Fruit fly (Drosophila melanogaster): Measurements from ENCODE around the gene gukh.
A peak's percentile ranks its signal among the peaks of the same experiment; 100 is the strongest.

gukh gene

dm6 chr3R:19044638-19045037 is 60.8 kb downstream of the gukh start:
- TF ChIP-seq CG11762 (GFP tag; optimal IDR thresholded peaks at IDR 0.05; ENCODE audit: insufficient read depth): no peak
- no peak for TF ChIP-seq fkh (GFP tag; optimal IDR thresholded peaks at IDR 0.05)
- TF ChIP-seq dac (GFP tag; optimal IDR thresholded peaks at IDR 0.05): no peak
- TF ChIP-seq CG11902 (GFP tag; optimal IDR thresholded peaks at IDR 0.05): no peak
- no peak for TF ChIP-seq CG8319 (GFP tag; optimal IDR thresholded peaks at IDR 0.05)
- no peak for TF ChIP-seq CG6854 (GFP tag; optimal IDR thresholded peaks at IDR 0.05)
- TF ChIP-seq esn (GFP tag; optimal IDR thresholded peaks at IDR 0.05): no peak
- no peak for TF ChIP-seq Eip78C (GFP tag)
- TF ChIP-seq CG4318 (GFP tag; optimal IDR thresholded peaks at IDR 0.05): no peak
- no peak for TF ChIP-seq CG3032 (tag; optimal IDR thresholded peaks at IDR 0.05)
- TF ChIP-seq Ets21C (GFP tag; optimal IDR thresholded peaks at IDR 0.05): no peak
- TF ChIP-seq CG1621 (tag; optimal IDR thresholded peaks at IDR 0.05): no peak
- no peak for TF ChIP-seq Ets96B (tag; optimal IDR thresholded peaks at IDR 0.05)
- TF ChIP-seq eg (GFP tag; IDR thresholded peaks at IDR 0.05): no peak
- TF ChIP-seq Blimp-1 (GFP tag; optimal IDR thresholded peaks at IDR 0.05): no peak
- no peak for TF ChIP-seq ss (GFP tag; optimal IDR thresholded peaks at IDR 0.05)
- no peak for TF ChIP-seq lz (GFP tag; optimal IDR thresholded peaks at IDR 0.05)
- no peak for TF ChIP-seq CG32006 (GFP tag; optimal IDR thresholded peaks at IDR 0.05)
- TF ChIP-seq spab (GFP tag; optimal IDR thresholded peaks at IDR 0.05): no peak

DNA sequence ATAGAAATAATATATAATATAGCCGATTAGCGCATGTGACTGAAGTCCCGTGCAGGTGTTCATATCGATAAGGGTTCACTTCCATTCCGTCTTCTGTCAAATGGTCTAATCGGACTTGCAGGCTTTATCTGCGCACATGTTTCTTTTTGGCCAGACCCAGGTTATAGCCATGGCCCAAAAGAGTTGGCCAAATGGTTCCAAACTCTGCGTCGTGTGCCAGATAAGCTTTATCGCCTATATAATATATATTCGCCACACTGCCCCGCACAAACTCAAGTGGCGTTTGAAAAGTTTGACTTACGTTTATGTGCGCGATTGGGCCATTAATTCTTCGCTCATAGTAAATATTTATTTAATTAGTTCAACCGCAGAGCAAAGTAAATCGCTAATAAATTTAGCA is 67.4 kb downstream of the gukh start:
- TF ChIP-seq vri (GFP tag; optimal IDR thresholded peaks at IDR 0.05) (peak; percentile 67), Hr4 (GFP tag; optimal IDR thresholded peaks at IDR 0.05) (no peak)

dm6 chr3R:19052475-19052874 is 68.7 kb downstream of the gukh start:
- TF ChIP-seq CG34406 (GFP tag; optimal IDR thresholded peaks at IDR 0.05) (no peak), CG10669 (GFP tag; optimal IDR thresholded peaks at IDR 0.05) (no peak), fd85E (GFP tag; optimal IDR thresholded peaks at IDR 0.05) (no peak), CG31627 (GFP tag; optimal IDR thresholded peaks at IDR 0.05) (no peak), CG6792 (GFP tag; optimal IDR thresholded peaks at IDR 0.05) (no peak), Ets96B (tag; optimal IDR thresholded peaks at IDR 0.05) (no peak), Eip75B (GFP tag; optimal IDR thresholded peaks at IDR 0.05) (no peak), vri (GFP tag; optimal IDR thresholded peaks at IDR 0.05) (no peak), Sox14 (GFP tag; optimal IDR thresholded peaks at IDR 0.05) (no peak), CG1621 (tag; optimal IDR thresholded peaks at IDR 0.05) (no peak), salr (GFP tag; optimal IDR thresholded peaks at IDR 0.05) (no peak), topi (GFP tag; optimal IDR thresholded peaks at IDR 0.05) (no peak), fd59A (GFP tag; optimal IDR thresholded peaks at IDR 0.05) (no peak), CG8632 (GFP tag; optimal IDR thresholded peaks at IDR 0.05) (no peak), CG11902 (GFP tag; optimal IDR thresholded peaks at IDR 0.05) (no peak), OdsH (GFP tag; optimal IDR thresholded peaks at IDR 0.05) (no peak), Ets21C (GFP tag; optimal IDR thresholded peaks at IDR 0.05) (no peak)

- TF ChIP-seq Eip78C (GFP tag) (peak; percentile 30), Met (GFP tag; optimal IDR thresholded peaks at IDR 0.05) (peak; percentile 39), vri (GFP tag; optimal IDR thresholded peaks at IDR 0.05) (no peak)
Measured at dm6 chr3R:19054839-19055238, 71.0 kb downstream of the gukh start.

DNA sequence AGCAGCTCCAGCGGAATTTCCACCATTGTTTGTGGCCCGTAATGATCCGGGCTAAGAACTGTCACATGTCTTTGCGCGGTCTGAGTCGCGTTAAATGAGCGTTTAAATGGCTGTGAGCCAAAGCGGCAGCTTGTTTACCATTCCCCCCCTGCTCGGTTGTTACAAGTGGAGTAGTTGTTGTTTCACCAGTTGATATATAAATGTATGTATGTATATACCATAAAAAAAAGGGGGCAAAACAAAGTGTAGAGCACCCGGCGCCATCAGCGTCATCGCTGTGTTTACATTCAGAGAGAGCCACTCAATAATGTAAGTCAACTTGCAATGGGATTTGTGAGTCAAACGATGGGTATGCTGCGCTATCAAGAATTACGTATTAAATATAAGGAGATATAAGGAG is 73.1 kb downstream of the gukh start:
- peak; percentile 22; the same call in 1 of the 2 replicates for TF ChIP-seq Gug (GFP tag; IDR thresholded peaks at IDR 0.05)
- TF ChIP-seq Sox102F (GFP tag; optimal IDR thresholded peaks at IDR 0.05): no peak
- no peak for TF ChIP-seq CG4318 (GFP tag; optimal IDR thresholded peaks at IDR 0.05)
- TF ChIP-seq Ets96B (tag; optimal IDR thresholded peaks at IDR 0.05): no peak
- TF ChIP-seq fd85E (GFP tag; optimal IDR thresholded peaks at IDR 0.05): no peak
- TF ChIP-seq CG6854 (GFP tag; optimal IDR thresholded peaks at IDR 0.05): no peak
- no peak for TF ChIP-seq CG11762 (GFP tag; optimal IDR thresholded peaks at IDR 0.05; ENCODE audit: insufficient read depth)
- TF ChIP-seq CG11902 (GFP tag; optimal IDR thresholded peaks at IDR 0.05): no peak
- no peak for TF ChIP-seq pdm3 (GFP tag; optimal IDR thresholded peaks at IDR 0.05)
- TF ChIP-seq Smox (GFP tag; optimal IDR thresholded peaks at IDR 0.05): no peak
- no peak for TF ChIP-seq CG3032 (tag; optimal IDR thresholded peaks at IDR 0.05)
- TF ChIP-seq CG31627 (GFP tag; optimal IDR thresholded peaks at IDR 0.05): no peak
- TF ChIP-seq CG8119 (GFP tag; IDR thresholded peaks at IDR 0.05): no peak
- TF ChIP-seq fd59A (GFP tag; optimal IDR thresholded peaks at IDR 0.05): no peak
- TF ChIP-seq Ets21C (GFP tag; optimal IDR thresholded peaks at IDR 0.05): no peak
- no peak for TF ChIP-seq salr (GFP tag; optimal IDR thresholded peaks at IDR 0.05)
- TF ChIP-seq OdsH (GFP tag; optimal IDR thresholded peaks at IDR 0.05): no peak
- no peak for TF ChIP-seq eg (GFP tag; IDR thresholded peaks at IDR 0.05)
- TF ChIP-seq spab (GFP tag; optimal IDR thresholded peaks at IDR 0.05): peak; percentile 4
- no peak for TF ChIP-seq lz (GFP tag; optimal IDR thresholded peaks at IDR 0.05)
- peak; percentile 46 for TF ChIP-seq svp (GFP tag)
- TF ChIP-seq fkh (GFP tag; optimal IDR thresholded peaks at IDR 0.05): peak; percentile 69
- TF ChIP-seq CG6792 (GFP tag; optimal IDR thresholded peaks at IDR 0.05): no peak
- TF ChIP-seq Blimp-1 (GFP tag; optimal IDR thresholded peaks at IDR 0.05): no peak
- TF ChIP-seq cyc (GFP tag; optimal IDR thresholded peaks at IDR 0.05): no peak
- TF ChIP-seq ss (GFP tag; optimal IDR thresholded peaks at IDR 0.05): peak; percentile 39 to 51
- no peak for TF ChIP-seq vri (GFP tag; optimal IDR thresholded peaks at IDR 0.05)
- TF ChIP-seq Hr4 (GFP tag; optimal IDR thresholded peaks at IDR 0.05): peak; percentile 11

All from whole organism, prepupa.